Worm (Caenorhabditis elegans) whole organism, L4 larva: ENCODE measurements around the gene aex-4.

Experiments used
- dve-1 ChIP-seq: sonication (generic microtip); optimal IDR thresholded peaks from 2 replicates; lab custom pipeline; 2017; ENCODE audit warnings: antibody characterized with exemption, mild to moderate bottlenecking, missing genetic modification characterization, missing compliant biosample characterization; ENCODE audit not compliant: insufficient read depth
- mep-1 ChIP-seq: fragments of 150-350 bp; sonication (generic microtip); optimal IDR thresholded peaks from 3 replicates; lab custom pipeline; 2014; ENCODE audit warnings: missing biosample characterization, missing genetic modification characterization
- nhr-237 ChIP-seq: sonication (generic microtip); optimal IDR thresholded peaks from 2 replicates; lab custom pipeline; 2017; ENCODE audit warnings: missing biosample characterization, missing genetic modification characterization
- rbr-2 ChIP-seq: sonication (generic microtip); optimal IDR thresholded peaks from 2 replicates; lab custom pipeline; 2016; ENCODE audit warnings: missing genotype, missing genetic modification characterization, missing compliant biosample characterization

DNA sequence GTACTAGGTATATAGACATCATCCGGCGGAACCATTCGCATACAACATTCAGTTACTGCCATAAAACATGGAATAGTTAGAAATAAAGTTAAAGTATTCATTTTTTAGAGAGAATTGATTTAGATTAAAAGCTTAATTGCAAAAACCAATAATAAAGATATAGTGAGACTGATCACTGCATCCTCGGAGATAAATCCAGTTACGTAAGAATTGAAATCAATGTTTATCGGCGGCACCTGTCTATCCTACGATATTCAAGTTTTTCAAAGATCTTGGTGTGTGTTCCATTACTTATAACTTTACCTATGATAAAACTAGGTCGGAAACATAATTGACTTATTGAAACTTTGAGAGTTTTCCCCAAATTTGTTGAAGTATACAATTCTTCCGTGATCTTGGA lies 30.3 kb downstream of the aex-4 start, which contains the start of gene T14G12.6:
- TF ChIP-seq dve-1 (tag; lab: Kevin White, UChicago) (no peak), rbr-2 (tag; lab: Kevin White, UChicago) (no peak), nhr-237 (tag; lab: Kevin White, UChicago) (no peak), mep-1 (tag; lab: Kevin White, UChicago) (no peak)
